Worm (Caenorhabditis elegans): Measurements from ENCODE around the gene srt-47.
A peak's percentile ranks its signal among the peaks of the same experiment; 100 is the strongest.

The srt-47 gene

ce11 chrIV:15039477-15039876, 13.7 kb downstream of the srt-47 start, which contains the start of gene hrpu-1 (continued):
- no peak for TF ChIP-seq lin-11 (tag; optimal IDR thresholded peaks at IDR 0.05)

- TF ChIP-seq ceh-18 (tag; optimal IDR thresholded peaks at IDR 0.05) (no peak), npax-4 (tag; optimal IDR thresholded peaks at IDR 0.05) (no peak), ceh-34 (tag; optimal IDR thresholded peaks at IDR 0.05) (no peak), sox-4 (tag; optimal IDR thresholded peaks at IDR 0.05) (no peak), T23F11.4 (GFP tag; optimal IDR thresholded peaks at IDR 0.05) (no peak), fkh-6 (tag; optimal IDR thresholded peaks at IDR 0.05) (no peak), gmeb-2 (tag; optimal IDR thresholded peaks at IDR 0.05) (no peak), Y22D7AL.16 (tag; optimal IDR thresholded peaks at IDR 0.05) (no peak)
These were observed 14.3 kb downstream of the srt-47 start for ce11 chrIV:15038821-15039220.

- no peak for TF ChIP-seq hlh-15 (tag; optimal IDR thresholded peaks at IDR 0.05)
- TF ChIP-seq ceh-6 (GFP tag; optimal IDR thresholded peaks at IDR 0.05): no peak
- TF ChIP-seq ztf-16 (tag; optimal IDR thresholded peaks at IDR 0.05): no peak
- TF ChIP-seq syd-9 (tag; optimal IDR thresholded peaks at IDR 0.05): no peak
- no peak for TF ChIP-seq ceh-19 (GFP tag; optimal IDR thresholded peaks at IDR 0.05)
- no peak for TF ChIP-seq ceh-14 (tag; optimal IDR thresholded peaks at IDR 0.05)
- no peak for TF ChIP-seq ets-4 (tag; optimal IDR thresholded peaks at IDR 0.05)
- no peak for TF ChIP-seq ceh-2 (tag; optimal IDR thresholded peaks at IDR 0.05)
- TF ChIP-seq T23F11.4 (GFP tag; optimal IDR thresholded peaks at IDR 0.05): no peak
- no peak for TF ChIP-seq ceh-22 (tag; optimal IDR thresholded peaks at IDR 0.05)
These were observed 15.7 kb downstream of the srt-47 start for ce11 chrIV:15037492-15037891.

- TF ChIP-seq sdc-2 (tag; optimal IDR thresholded peaks at IDR 0.05): no peak
- TF ChIP-seq pax-1 (tag; optimal IDR thresholded peaks at IDR 0.05): peak; percentile 21
- TF ChIP-seq fax-1 (tag; optimal IDR thresholded peaks at IDR 0.05): no peak
- peak; percentile 13 for TF ChIP-seq dve-1 (tag; optimal IDR thresholded peaks at IDR 0.05)
- TF ChIP-seq nfya-1 (tag; optimal IDR thresholded peaks at IDR 0.05): peak; percentile 46
- TF ChIP-seq ceh-31 (tag; optimal IDR thresholded peaks at IDR 0.05): peak; percentile 14
- TF ChIP-seq mec-3 (tag; optimal IDR thresholded peaks at IDR 0.05; ENCODE audit: borderline replicate concordance): no peak
These were observed 16.2 kb downstream of the srt-47 start, which contains the start of gene eef-1B.2 for ce11 chrIV:15036974-15037373. Gene eef-1B.2 (plus strand): TSS chrIV:15037331.

ce11 chrIV:15029565-15029964, 23.6 kb downstream of the srt-47 start:
- TF ChIP-seq elt-4 (tag; optimal IDR thresholded peaks at IDR 0.05) (no peak), madf-2 (tag; optimal IDR thresholded peaks at IDR 0.05) (no peak), syd-9 (tag; optimal IDR thresholded peaks at IDR 0.05) (no peak), hlh-15 (tag; optimal IDR thresholded peaks at IDR 0.05) (no peak), gmeb-2 (tag; optimal IDR thresholded peaks at IDR 0.05) (no peak), ceh-24 (tag; optimal IDR thresholded peaks at IDR 0.05) (no peak), ets-4 (tag; optimal IDR thresholded peaks at IDR 0.05) (no peak), ztf-16 (tag; optimal IDR thresholded peaks at IDR 0.05) (no peak)

- TF ChIP-seq unc-42 (tag; optimal IDR thresholded peaks at IDR 0.05) (no peak), ceh-6 (GFP tag; optimal IDR thresholded peaks at IDR 0.05) (no peak), nfya-1 (tag; optimal IDR thresholded peaks at IDR 0.05) (peak; percentile 32)
These were observed 24.3 kb downstream of the srt-47 start, which contains the start of gene Y41E3.8 for ce11 chrIV:15028891-15029290. Gene Y41E3.8 (minus strand): TSS chrIV:15028978.

- TF ChIP-seq zip-5 (tag; optimal IDR thresholded peaks at IDR 0.05): no peak
- TF ChIP-seq ceh-31 (tag; optimal IDR thresholded peaks at IDR 0.05): no peak
- TF ChIP-seq gmeb-2 (tag; optimal IDR thresholded peaks at IDR 0.05): no peak
These were observed 24.8 kb downstream of the srt-47 start for ce11 chrIV:15028386-15028785.

All from whole organism, late embryonic.